Worm (Caenorhabditis elegans) whole organism, young adult: ENCODE data around the gene F40G9.18.

Experiments
- B0261.1 ChIP-seq: sonication (generic microtip); optimal IDR thresholded peaks from 2 replicates; lab custom pipeline; 2016; ENCODE audit warnings: mild to moderate bottlenecking, missing genetic modification characterization, moderate library complexity, missing compliant biosample characterization
- C17E4.6 ChIP-seq: fragments of 200-800 bp; sonication (Bioruptor generic); IDR thresholded peaks from 2 replicates; pipeline ENCODE4 v1.3.6; 2022; ENCODE audit warnings: missing genetic modification reagents, missing genetic modification characterization, missing compliant biosample characterization
- F49E8.2 ChIP-seq: sonication (generic microtip); optimal IDR thresholded peaks from 3 replicates; lab custom pipeline; 2017; ENCODE audit warnings: missing genetic modification characterization, mild to moderate bottlenecking, missing compliant biosample characterization, antibody characterized with exemption, moderate library complexity; ENCODE audit not compliant: insufficient read depth
- Y53F4B.3 ChIP-seq: fragments of 200-800 bp; sonication (Bioruptor generic); IDR thresholded peaks from 2 replicates; pipeline ENCODE4 v1.3.6; 2022; ENCODE audit warnings: missing genetic modification reagents, missing genetic modification characterization, missing compliant biosample characterization
- Y53G8AR.9 ChIP-seq: fragments of 200-800 bp; sonication (Bioruptor generic); conservative IDR thresholded peaks from 2 replicates; pipeline ENCODE4 v1.3.6; 2022; ENCODE audit warnings: missing genetic modification reagents, missing genetic modification characterization, missing compliant biosample characterization
- attf-3 ChIP-seq: fragments of 200-800 bp; sonication (Bioruptor generic); conservative IDR thresholded peaks from 2 replicates; pipeline ENCODE4 v1.3.6; 2022; ENCODE audit warnings: missing genetic modification reagents, missing genetic modification characterization, missing compliant biosample characterization
- gei-17 ChIP-seq: fragments of 200-800 bp; sonication (Bioruptor generic); optimal IDR thresholded peaks from 2 replicates; lab custom pipeline; 2018; ENCODE audit warnings: mild to moderate bottlenecking, missing genetic modification characterization, missing compliant biosample characterization
- hlh-12 ChIP-seq: sonication (generic microtip); optimal IDR thresholded peaks from 2 replicates; lab custom pipeline; 2016; ENCODE audit warnings: missing genetic modification characterization, missing compliant biosample characterization
- lag-1 ChIP-seq: fragments of 200-800 bp; sonication (Bioruptor generic); IDR thresholded peaks from 2 replicates; pipeline ENCODE4 v1.3.6; 2022; ENCODE audit warnings: missing genetic modification reagents, missing genetic modification characterization, missing compliant biosample characterization
- lin-26 ChIP-seq: fragments of 200-800 bp; sonication (Bioruptor generic); IDR thresholded peaks from 2 replicates; pipeline ENCODE4 v1.3.6; 2022; ENCODE audit warnings: missing genetic modification reagents, missing genetic modification characterization, missing compliant biosample characterization
- repo-1 ChIP-seq: sonication (generic microtip); optimal IDR thresholded peaks from 2 replicates; lab custom pipeline; 2017; ENCODE audit warnings: mild to moderate bottlenecking, missing genetic modification characterization, missing compliant biosample characterization
- snpc-1.1 ChIP-seq: sonication (generic microtip); optimal IDR thresholded peaks from 2 replicates; lab custom pipeline; 2017; ENCODE audit warnings: missing genetic modification characterization, mild to moderate bottlenecking, missing compliant biosample characterization, antibody characterized with exemption, moderate library complexity, missing genotype, missing genetic modification reagents; ENCODE audit not compliant: insufficient read depth

The F40G9.18 gene

DNA sequence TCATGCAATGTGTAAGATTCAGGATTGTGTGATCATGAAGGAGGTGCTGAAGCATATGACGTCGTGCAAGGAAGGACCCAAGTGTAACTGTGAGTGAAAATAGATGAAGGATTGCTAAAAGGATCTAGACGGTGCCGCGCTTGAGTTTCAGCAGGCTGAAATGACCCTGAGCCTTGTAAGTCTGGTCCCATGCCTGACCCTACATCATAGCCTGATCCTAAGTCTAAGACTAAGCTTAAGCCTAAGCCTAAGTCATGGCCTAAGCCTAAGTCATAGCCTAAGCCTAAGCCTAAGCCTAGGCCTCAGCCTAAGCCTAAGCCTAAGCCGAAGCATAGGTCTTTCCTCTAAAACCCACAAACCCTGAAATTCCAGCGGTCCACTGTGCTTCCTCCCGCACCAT is 51.5 kb downstream of the F40G9.18 start:
- TF ChIP-seq attf-3 (GFP tag; lab: Robert Waterston, UW) (no peak), C17E4.6 (GFP tag; lab: Robert Waterston, UW) (no peak), B0261.1 (tag; lab: Kevin White, UChicago) (no peak), Y53F4B.3 (GFP tag; lab: Robert Waterston, UW) (no peak), lin-26 (GFP tag; lab: Robert Waterston, UW) (no peak), snpc-1.1 (tag; lab: Kevin White, UChicago) (no peak), F49E8.2 (tag; lab: Kevin White, UChicago) (no peak), Y53G8AR.9 (no peak), gei-17 (GFP tag; lab: Kevin White, UChicago) (no peak), hlh-12 (tag; lab: Kevin White, UChicago) (no peak), lag-1 (no peak), repo-1 (no peak)
